Worm (Caenorhabditis elegans): ENCODE results near the gene nhr-30.

Gene nhr-30

DNA sequence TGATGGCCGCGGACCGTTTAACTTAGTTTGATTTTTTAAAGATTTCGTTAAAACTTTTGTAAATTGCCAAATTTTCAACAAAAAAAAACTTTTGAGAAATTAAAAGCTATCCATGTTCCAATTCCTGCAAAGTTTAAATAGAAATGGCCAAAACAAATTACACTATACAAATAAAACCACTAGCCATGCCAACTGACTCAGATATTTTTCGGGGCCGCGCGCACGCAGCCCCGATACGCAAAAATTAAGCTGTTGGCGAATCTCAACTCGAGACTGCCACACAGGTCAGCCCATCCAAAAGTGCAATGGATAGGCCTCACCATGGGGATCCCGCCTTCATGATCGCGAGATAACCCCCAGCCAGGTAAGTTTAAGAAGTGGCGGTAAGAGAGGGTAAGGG, 41.7 kb downstream of the nhr-30 start:
- TF ChIP-seq ceh-40 (GFP tag; IDR thresholded peaks at IDR 0.05), result peak; percentile 24; the same call in 1 of the 2 replicates
- TF ChIP-seq Y56A3A.18 (GFP tag; IDR thresholded peaks at IDR 0.05), result 0 out of 2 replicates have a peak, but pooled peaks have one; percentile 29
- TF ChIP-seq ekl-4 (GFP tag; IDR thresholded peaks at IDR 0.05), result peak; percentile 76
- TF ChIP-seq dox-1 (GFP tag; IDR thresholded peaks at IDR 0.05), result peak; percentile 89
- TF ChIP-seq nfyb-1 (GFP tag; IDR thresholded peaks at IDR 0.05), result peak; percentile 54; the same call in 1 of the 2 replicates
- TF ChIP-seq pbrm-1 (GFP tag; IDR thresholded peaks at IDR 0.05), result 0 out of 2 replicates have a peak, but pooled peaks have one; percentile 15
- TF ChIP-seq hmg-1.2 (GFP tag; IDR thresholded peaks at IDR 0.05), result peak; percentile 21; the same call in 1 of the 2 replicates
- peak; percentile 52; the same call in 1 of the 2 replicates for TF ChIP-seq madf-6 (GFP tag; IDR thresholded peaks at IDR 0.05)
- peak; percentile 5 for TF ChIP-seq snpc-1.1 (tag; optimal IDR thresholded peaks at IDR 0.05; ENCODE audit: insufficient read depth)
- peak; percentile 70; the same call in 1 of the 2 replicates for TF ChIP-seq egl-44 (GFP tag; IDR thresholded peaks at IDR 0.05)
- 0 out of 2 replicates have a peak, but pooled peaks have one; percentile 21 for TF ChIP-seq ceh-100 (GFP tag; IDR thresholded peaks at IDR 0.05)
- TF ChIP-seq attf-6 (GFP tag; IDR thresholded peaks at IDR 0.05), result peak; percentile 89
- 0 out of 2 replicates have a peak, but pooled peaks have one; percentile 21 for TF ChIP-seq madf-3 (GFP tag; IDR thresholded peaks at IDR 0.05)
- peak; percentile 22; the same call in 1 of the 2 replicates for TF ChIP-seq mcd-1 (GFP tag; IDR thresholded peaks at IDR 0.05)

DNA sequence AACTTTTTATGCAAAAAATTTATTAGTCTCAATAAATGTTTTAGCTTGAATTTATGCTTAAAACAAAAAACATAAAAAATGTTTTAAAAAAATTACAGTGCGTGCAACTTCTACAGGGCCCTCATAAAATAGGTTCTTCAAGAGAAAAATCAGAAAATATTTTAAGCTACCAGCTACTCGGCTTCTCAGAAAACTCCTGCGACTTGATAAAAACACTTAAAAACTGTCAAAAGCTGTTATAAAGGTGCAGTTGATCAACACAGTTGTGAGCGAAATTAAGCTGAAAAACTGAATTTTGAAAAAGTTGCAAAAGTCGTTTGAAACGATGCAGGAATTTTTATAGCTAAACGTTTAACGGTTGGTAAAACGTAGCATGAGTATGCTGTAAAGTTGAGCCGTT, 43.8 kb downstream of the nhr-30 start:
- TF ChIP-seq repo-1 (tag; optimal IDR thresholded peaks at IDR 0.05) (peak; percentile 10), dpff-1 (tag; optimal IDR thresholded peaks at IDR 0.05) (no peak), gei-17 (GFP tag; optimal IDR thresholded peaks at IDR 0.05) (no peak), fkh-3 (tag; optimal IDR thresholded peaks at IDR 0.05) (no peak), him-1 (tag; optimal IDR thresholded peaks at IDR 0.05) (no peak), ama-1 (optimal IDR thresholded peaks at IDR 0.05) (peak; percentile 82), ama-1 (GFP tag; optimal IDR thresholded peaks at IDR 0.05) (no peak), snpc-3.4 (tag; optimal IDR thresholded peaks at IDR 0.05) (no peak), attf-3 (GFP tag; conservative IDR thresholded peaks at IDR 0.05) (no peak), mes-4 (tag; optimal IDR thresholded peaks at IDR 0.05) (no peak), ccch-3 (GFP tag; optimal IDR thresholded peaks at IDR 0.05) (no peak), madf-6 (GFP tag; IDR thresholded peaks at IDR 0.05) (no peak), tbx-9 (tag; optimal IDR thresholded peaks at IDR 0.05; ENCODE audit: borderline replicate concordance) (no peak), tbp1 (GFP tag; optimal IDR thresholded peaks at IDR 0.05) (peak; percentile 21), egl-44 (GFP tag; IDR thresholded peaks at IDR 0.05) (0 out of 2 replicates have a peak, but pooled peaks have one; percentile 20), ztf-22 (GFP tag; optimal IDR thresholded peaks at IDR 0.05) (no peak), xnd-1 (tag; optimal IDR thresholded peaks at IDR 0.05) (no peak), ceh-40 (GFP tag; IDR thresholded peaks at IDR 0.05) (peak; percentile 69; the same call in 1 of the 2 replicates), ZK185.1 (tag; optimal IDR thresholded peaks at IDR 0.05; ENCODE audit: poor library complexity, severe bottlenecking) (no peak), efl-1 (GFP tag; optimal IDR thresholded peaks at IDR 0.05) (no peak), bed-2 (GFP tag; IDR thresholded peaks at IDR 0.05) (no peak), pha-4 (tag; optimal IDR thresholded peaks at IDR 0.05) (no peak), C06A6.2 (GFP tag; conservative IDR thresholded peaks at IDR 0.05) (no peak), ceh-27 (GFP tag; optimal IDR thresholded peaks at IDR 0.05) (no peak), ceh-91 (GFP tag; IDR thresholded peaks at IDR 0.05) (no peak), D2030.7 (GFP tag; IDR thresholded peaks at IDR 0.05) (no peak), lin-26 (GFP tag; IDR thresholded peaks at IDR 0.05) (peak; percentile 37; the same call in 1 of the 2 replicates), snpc-1.3 (tag; optimal IDR thresholded peaks at IDR 0.05; ENCODE audit: insufficient read depth) (no peak), akir-1 (GFP tag; optimal IDR thresholded peaks at IDR 0.05) (no peak), F52B5.7 (tag; optimal IDR thresholded peaks at IDR 0.05) (no peak), ztf-28 (GFP tag; IDR thresholded peaks at IDR 0.05) (no peak), athp-1 (tag; optimal IDR thresholded peaks at IDR 0.05) (no peak), aptf-3 (GFP tag; IDR thresholded peaks at IDR 0.05) (0 out of 2 replicates have a peak, but pooled peaks have one; percentile 53), snpc-4 (GFP tag; optimal IDR thresholded peaks at IDR 0.05) (no peak), snpc-4 (tag; optimal IDR thresholded peaks at IDR 0.05) (no peak), ceh-58 (GFP tag; IDR thresholded peaks at IDR 0.05) (no peak)
